Worm (Caenorhabditis elegans) whole organism, late embryonic: ENCODE measurements around the gene lin-31.

ENCODE experiments used
- C08G9.2 ChIP-seq: sonication (generic microtip); optimal IDR thresholded peaks from 2 replicates; lab custom pipeline; 2016; ENCODE audit warnings: mild to moderate bottlenecking, missing genetic modification characterization, moderate library complexity, missing compliant biosample characterization
- K09A11.1 ChIP-seq: sonication (generic microtip); optimal IDR thresholded peaks from 2 replicates; lab custom pipeline; 2017; ENCODE audit warnings: antibody characterized with exemption, mild to moderate bottlenecking, missing genetic modification characterization, missing compliant biosample characterization; ENCODE audit not compliant: insufficient read depth
- T23F11.4 ChIP-seq: fragments of 200-800 bp; sonication (Bioruptor generic); optimal IDR thresholded peaks from 2 replicates; lab custom pipeline; 2018; ENCODE audit warnings: mild to moderate bottlenecking, missing genetic modification characterization, missing compliant biosample characterization
- Y22D7AL.16 ChIP-seq: sonication (generic microtip); optimal IDR thresholded peaks from 2 replicates; lab custom pipeline; 2016; ENCODE audit warnings: missing genetic modification characterization, missing compliant biosample characterization
- ama-1 ChIP-seq: fragments of 150-350 bp; optimal IDR thresholded peaks from 2 replicates; lab custom pipeline; 2014
- ceh-14 ChIP-seq: sonication (generic microtip); optimal IDR thresholded peaks from 2 replicates; lab custom pipeline; 2016; ENCODE audit warnings: missing genotype, missing genetic modification characterization, missing compliant biosample characterization
- ceh-18 ChIP-seq: sonication (generic microtip); optimal IDR thresholded peaks from 2 replicates; lab custom pipeline; 2016; ENCODE audit warnings: missing genetic modification characterization, missing compliant biosample characterization
- ceh-19 ChIP-seq: fragments of 200-800 bp; sonication (Bioruptor generic); optimal IDR thresholded peaks from 2 replicates; lab custom pipeline; 2018; ENCODE audit warnings: mild to moderate bottlenecking, missing genetic modification characterization, missing compliant biosample characterization
- ceh-24 ChIP-seq: sonication (generic microtip); optimal IDR thresholded peaks from 2 replicates; lab custom pipeline; 2016; ENCODE audit warnings: mild to moderate bottlenecking, missing genetic modification characterization, missing compliant biosample characterization
- ceh-30 ChIP-seq: fragments of 150-350 bp; optimal IDR thresholded peaks from 2 replicates; lab custom pipeline; 2014; ENCODE audit warnings: missing biosample characterization, missing genetic modification characterization
- ceh-31 ChIP-seq: sonication (generic microtip); optimal IDR thresholded peaks from 2 replicates; lab custom pipeline; 2016; ENCODE audit warnings: missing genetic modification characterization, missing compliant biosample characterization
- ceh-34 ChIP-seq: sonication (generic microtip); optimal IDR thresholded peaks from 2 replicates; lab custom pipeline; 2016; ENCODE audit warnings: mild to moderate bottlenecking, missing genetic modification characterization, missing compliant biosample characterization
- ceh-45 ChIP-seq: fragments of 200-800 bp; sonication (Bioruptor generic); IDR thresholded peaks from 2 replicates; pipeline ENCODE4 v1.3.6; 2022; ENCODE audit warnings: missing genetic modification reagents, missing genetic modification characterization, missing compliant biosample characterization
- ceh-9 ChIP-seq: sonication (generic microtip); optimal IDR thresholded peaks from 2 replicates; lab custom pipeline; 2016; ENCODE audit warnings: mild to moderate bottlenecking, missing genetic modification characterization, inconsistent platforms, missing compliant biosample characterization
- che-1 ChIP-seq: sonication (generic microtip); optimal IDR thresholded peaks from 2 replicates; lab custom pipeline; 2016; ENCODE audit warnings: mild to moderate bottlenecking, missing genetic modification characterization, missing compliant biosample characterization
- dmd-4 ChIP-seq: sonication (generic microtip); optimal IDR thresholded peaks from 2 replicates; lab custom pipeline; 2016; ENCODE audit warnings: borderline replicate concordance, missing genetic modification characterization, missing compliant biosample characterization
- dve-1 ChIP-seq: sonication (generic microtip); optimal IDR thresholded peaks from 2 replicates; lab custom pipeline; 2017; ENCODE audit warnings: antibody characterized with exemption, mild to moderate bottlenecking, missing genetic modification characterization, missing compliant biosample characterization
- elt-2 ChIP-seq: sonication (generic microtip); optimal IDR thresholded peaks from 2 replicates; lab custom pipeline; 2016; ENCODE audit warnings: missing genetic modification reagents, missing genetic modification characterization, missing compliant biosample characterization
- elt-4 ChIP-seq: sonication (generic microtip); optimal IDR thresholded peaks from 2 replicates; lab custom pipeline; 2016; ENCODE audit warnings: missing genetic modification characterization, missing compliant biosample characterization
- eyg-1 ChIP-seq: sonication (generic microtip); optimal IDR thresholded peaks from 2 replicates; lab custom pipeline; 2016; ENCODE audit warnings: missing genotype, missing genetic modification characterization, missing compliant biosample characterization
- fax-1 ChIP-seq: sonication (generic microtip); optimal IDR thresholded peaks from 2 replicates; lab custom pipeline; 2016; ENCODE audit warnings: missing genotype, missing genetic modification characterization, missing compliant biosample characterization
- fkh-10 ChIP-seq: fragments of 150-350 bp; optimal IDR thresholded peaks from 2 replicates; lab custom pipeline; 2014; ENCODE audit warnings: missing biosample characterization, missing genetic modification reagents, missing genetic modification characterization
- fkh-6 ChIP-seq: sonication (generic microtip); optimal IDR thresholded peaks from 2 replicates; lab custom pipeline; 2016; ENCODE audit warnings: missing genetic modification characterization, missing compliant biosample characterization
- gmeb-2 ChIP-seq: sonication (generic microtip); optimal IDR thresholded peaks from 2 replicates; lab custom pipeline; 2016; ENCODE audit warnings: missing genetic modification characterization, inconsistent platforms, missing compliant biosample characterization
- hlh-15 ChIP-seq: sonication (generic microtip); optimal IDR thresholded peaks from 2 replicates; lab custom pipeline; 2016; ENCODE audit warnings: missing genetic modification characterization, missing compliant biosample characterization
- hlh-30 ChIP-seq: sonication (generic microtip); optimal IDR thresholded peaks from 2 replicates; lab custom pipeline; 2017; ENCODE audit warnings: antibody characterized with exemption, missing genetic modification characterization, missing compliant biosample characterization; ENCODE audit not compliant: insufficient read depth
- lim-6 ChIP-seq: sonication (generic microtip); optimal IDR thresholded peaks from 2 replicates; lab custom pipeline; 2016; ENCODE audit warnings: missing genetic modification characterization, missing compliant biosample characterization
- lin-11 ChIP-seq: fragments of 200-800 bp; sonication (Bioruptor generic); optimal IDR thresholded peaks from 2 replicates; lab custom pipeline; 2018; ENCODE audit warnings: mild to moderate bottlenecking, missing genetic modification characterization, missing compliant biosample characterization
- madf-2 ChIP-seq: sonication (generic microtip); optimal IDR thresholded peaks from 2 replicates; lab custom pipeline; 2017; ENCODE audit warnings: missing genetic modification characterization, missing compliant biosample characterization
- nfya-1 ChIP-seq: sonication (generic microtip); optimal IDR thresholded peaks from 2 replicates; lab custom pipeline; 2017; ENCODE audit warnings: missing genetic modification characterization, mild to moderate bottlenecking, missing compliant biosample characterization, antibody characterized with exemption, moderate library complexity
- nhr-11 ChIP-seq: fragments of 150-350 bp; optimal IDR thresholded peaks from 2 replicates; lab custom pipeline; 2014; ENCODE audit warnings: missing biosample characterization, missing genetic modification characterization
- nhr-232 ChIP-seq: sonication (generic microtip); optimal IDR thresholded peaks from 2 replicates; lab custom pipeline; 2016; ENCODE audit warnings: missing genetic modification characterization, missing compliant biosample characterization
- pha-4 ChIP-seq: fragments of 150-350 bp; optimal IDR thresholded peaks from 2 replicates; lab custom pipeline; 2018; ENCODE audit warnings: missing biosample characterization, missing genetic modification reagents, missing genetic modification characterization
- pqm-1 ChIP-seq: sonication (generic microtip); optimal IDR thresholded peaks from 2 replicates; lab custom pipeline; 2016; ENCODE audit warnings: missing genetic modification characterization, missing compliant biosample characterization
- pros-1 ChIP-seq: fragments of 150-350 bp; optimal IDR thresholded peaks from 2 replicates; lab custom pipeline; 2014; ENCODE audit warnings: missing biosample characterization, missing genetic modification reagents, missing genetic modification characterization
- rnt-1 ChIP-seq: sonication (generic microtip); optimal IDR thresholded peaks from 2 replicates; lab custom pipeline; 2016; ENCODE audit warnings: missing genetic modification characterization, missing compliant biosample characterization
- sox-2 ChIP-seq: fragments of 200-800 bp; sonication (Bioruptor generic); IDR thresholded peaks from 2 replicates; pipeline ENCODE4 v1.3.6; 2022; ENCODE audit warnings: missing genetic modification reagents, missing genetic modification characterization, missing compliant biosample characterization
- sox-4 ChIP-seq: sonication (generic microtip); optimal IDR thresholded peaks from 2 replicates; lab custom pipeline; 2017; ENCODE audit warnings: mild to moderate bottlenecking, missing genetic modification characterization, inconsistent platforms, missing compliant biosample characterization
- syd-9 ChIP-seq: sonication (generic microtip); optimal IDR thresholded peaks from 2 replicates; lab custom pipeline; 2016; ENCODE audit warnings: mild to moderate bottlenecking, missing genetic modification characterization, moderate library complexity, missing compliant biosample characterization
- tbx-2 ChIP-seq: sonication (generic microtip); optimal IDR thresholded peaks from 2 replicates; lab custom pipeline; 2016; ENCODE audit warnings: missing genetic modification characterization, missing compliant biosample characterization
- ttx-3 ChIP-seq: sonication (generic microtip); optimal IDR thresholded peaks from 2 replicates; lab custom pipeline; 2016; ENCODE audit warnings: missing genetic modification reagents, missing genetic modification characterization, missing compliant biosample characterization
- unc-42 ChIP-seq: sonication (generic microtip); optimal IDR thresholded peaks from 2 replicates; lab custom pipeline; 2016; ENCODE audit warnings: missing genotype, missing genetic modification characterization, missing compliant biosample characterization
- unc-55 ChIP-seq: sonication (generic microtip); optimal IDR thresholded peaks from 2 replicates; lab custom pipeline; 2017; ENCODE audit warnings: missing biosample characterization, missing genetic modification reagents, missing genetic modification characterization
- unc-86 ChIP-seq: sonication (generic microtip); optimal IDR thresholded peaks from 2 replicates; lab custom pipeline; 2016; ENCODE audit warnings: missing genetic modification characterization, missing compliant biosample characterization
- zip-5 ChIP-seq: sonication (generic microtip); optimal IDR thresholded peaks from 2 replicates; lab custom pipeline; 2016; ENCODE audit warnings: missing genetic modification characterization, missing compliant biosample characterization
- ztf-16 ChIP-seq: sonication (generic microtip); optimal IDR thresholded peaks from 2 replicates; lab custom pipeline; 2017; ENCODE audit warnings: missing genetic modification characterization, missing compliant biosample characterization

lin-31 gene

ce11 chrII:3956744-3957143 is 25.6 kb upstream of the lin-31 start:
- TF ChIP-seq unc-55 (GFP tag; lab: Kevin White, UChicago), result peak; percentile 20
- TF ChIP-seq rnt-1 (tag; lab: Kevin White, UChicago), result peak; percentile 13
- TF ChIP-seq ceh-9 (tag; lab: Kevin White, UChicago), result no peak
- TF ChIP-seq, all 69 proteins: peak for 2

- TF ChIP-seq ceh-31 (peak; percentile 14), sox-2 (GFP tag; lab: Robert Waterston, UW) (peak; percentile 14; the same call in 1 of the 2 replicates), pros-1 (no peak), tbx-2 (tag; lab: Kevin White, UChicago) (peak; percentile 21), dve-1 (tag; lab: Kevin White, UChicago) (peak; percentile 70)
Measured at ce11 chrII:3957455-3958212, 24.7 kb upstream of the lin-31 start.

ce11 chrII:3958673-3959299 is 23.6 kb upstream of the lin-31 start:
- TF ChIP-seq pha-4 (tag; lab: Kevin White, UChicago) (no peak), madf-2 (tag; lab: Kevin White, UChicago) (no peak), unc-55 (GFP tag; lab: Kevin White, UChicago) (no peak), elt-4 (no peak), zip-5 (tag; lab: Kevin White, UChicago) (no peak), K09A11.1 (tag; lab: Kevin White, UChicago) (no peak), ceh-9 (tag; lab: Kevin White, UChicago) (no peak), ceh-31 (peak; percentile 14), Y22D7AL.16 (tag; lab: Kevin White, UChicago) (no peak), ztf-16 (tag; lab: Kevin White, UChicago) (no peak), C08G9.2 (tag; lab: Kevin White, UChicago) (no peak), sox-2 (GFP tag; lab: Robert Waterston, UW) (no peak), fkh-6 (tag; lab: Kevin White, UChicago) (no peak), unc-86 (no peak), ceh-14 (no peak), ttx-3 (tag; lab: Kevin White, UChicago) (no peak), pqm-1 (no peak), nhr-232 (no peak), T23F11.4 (GFP tag; lab: Kevin White, UChicago) (peak; percentile 22), lin-11 (tag; lab: Kevin White, UChicago) (no peak), elt-2 (tag; lab: Kevin White, UChicago) (peak; percentile 30), ceh-18 (tag; lab: Kevin White, UChicago) (peak; percentile 84), pros-1 (no peak), gmeb-2 (tag; lab: Kevin White, UChicago) (no peak), fax-1 (no peak), nhr-11 (tag; lab: Kevin White, UChicago) (no peak), hlh-30 (peak; percentile 75), ama-1 (lab: Kevin White, UChicago) (no peak), hlh-15 (tag; lab: Kevin White, UChicago) (no peak), syd-9 (tag; lab: Kevin White, UChicago) (no peak), ceh-24 (no peak), tbx-2 (tag; lab: Kevin White, UChicago) (peak; percentile 66), unc-42 (tag; lab: Kevin White, UChicago) (peak; percentile 82), sox-4 (no peak), nfya-1 (tag; lab: Kevin White, UChicago) (peak; percentile 41), ceh-30 (tag; lab: Kevin White, UChicago) (no peak), eyg-1 (tag; lab: Kevin White, UChicago) (no peak), dmd-4 (tag; lab: Kevin White, UChicago) (no peak), ceh-34 (tag; lab: Kevin White, UChicago) (peak; percentile 51), che-1 (tag; lab: Kevin White, UChicago) (no peak), lim-6 (no peak), ceh-19 (GFP tag; lab: Kevin White, UChicago) (no peak), ceh-45 (no peak), fkh-10 (GFP tag; lab: Kevin White, UChicago) (no peak)
